Worm (Caenorhabditis elegans): ENCODE data around the gene fbxa-100.

ce11 chrV:16017671-16018070 lies 44.2 kb downstream of the fbxa-100 start, which contains the start of gene srx-43:
- no peak for TF ChIP-seq snpc-1.1 (tag; optimal IDR thresholded peaks at IDR 0.05; ENCODE audit: insufficient read depth)
- TF ChIP-seq mel-28 (tag; optimal IDR thresholded peaks at IDR 0.05; ENCODE audit: borderline replicate concordance) = no peak
- TF ChIP-seq rec-8 (tag; optimal IDR thresholded peaks at IDR 0.05) = no peak
- TF ChIP-seq unc-62 (GFP tag; optimal IDR thresholded peaks at IDR 0.05) = no peak
- TF ChIP-seq nhr-90 (tag; optimal IDR thresholded peaks at IDR 0.05) = no peak
- TF ChIP-seq nfya-1 (tag; optimal IDR thresholded peaks at IDR 0.05; ENCODE audit: borderline replicate concordance, insufficient read depth) = no peak
- no peak for TF ChIP-seq nfyb-1 (GFP tag; IDR thresholded peaks at IDR 0.05)
- no peak for TF ChIP-seq F57C9.4 (tag; optimal IDR thresholded peaks at IDR 0.05)
- no peak for TF ChIP-seq ceh-58 (GFP tag; IDR thresholded peaks at IDR 0.05)
- TF ChIP-seq F52B5.7 (tag; optimal IDR thresholded peaks at IDR 0.05) = no peak
- TF ChIP-seq Y79H2A.3 (GFP tag; conservative IDR thresholded peaks at IDR 0.05) = no peak
- TF ChIP-seq nhr-80 (tag; optimal IDR thresholded peaks at IDR 0.05) = no peak

All from whole organism, young adult.